Worm (Caenorhabditis elegans) whole organism, early embryonic: ENCODE results near the gene C25G4.3.

Experiments
- aly-1 ChIP-seq: sonication (generic microtip); optimal IDR thresholded peaks from 2 replicates; lab custom pipeline; 2016; ENCODE audit warnings: missing genetic modification characterization, missing compliant biosample characterization
- ama-1 ChIP-seq: fragments of 150-350 bp; optimal IDR thresholded peaks from 2 replicates; lab custom pipeline; 2014
- ceh-13 ChIP-seq: fragments of 200-800 bp; sonication (Bioruptor generic); optimal IDR thresholded peaks from 2 replicates; lab custom pipeline; 2018; ENCODE audit warnings: mild to moderate bottlenecking, missing genetic modification characterization, missing compliant biosample characterization
- flt-1 ChIP-seq: fragments of 200-800 bp; sonication (Bioruptor generic); IDR thresholded peaks from 2 replicates; pipeline ENCODE4 v1.3.6; 2022; ENCODE audit warnings: missing genetic modification characterization, missing compliant biosample characterization
- hmbx-1 ChIP-seq: sonication (generic microtip); optimal IDR thresholded peaks from 2 replicates; lab custom pipeline; 2016; ENCODE audit warnings: mild to moderate bottlenecking, missing genetic modification characterization, missing compliant biosample characterization
- pes-1 ChIP-seq: fragments of 200-800 bp; sonication (Bioruptor generic); IDR thresholded peaks from 2 replicates; pipeline ENCODE4 v1.3.6; 2022; ENCODE audit warnings: missing genetic modification reagents, missing genetic modification characterization, missing compliant biosample characterization
- sea-1 ChIP-seq: fragments of 200-800 bp; sonication (Bioruptor generic); conservative IDR thresholded peaks from 2 replicates; pipeline ENCODE4 v1.3.6; 2022; ENCODE audit warnings: missing genetic modification characterization, missing compliant biosample characterization

DNA sequence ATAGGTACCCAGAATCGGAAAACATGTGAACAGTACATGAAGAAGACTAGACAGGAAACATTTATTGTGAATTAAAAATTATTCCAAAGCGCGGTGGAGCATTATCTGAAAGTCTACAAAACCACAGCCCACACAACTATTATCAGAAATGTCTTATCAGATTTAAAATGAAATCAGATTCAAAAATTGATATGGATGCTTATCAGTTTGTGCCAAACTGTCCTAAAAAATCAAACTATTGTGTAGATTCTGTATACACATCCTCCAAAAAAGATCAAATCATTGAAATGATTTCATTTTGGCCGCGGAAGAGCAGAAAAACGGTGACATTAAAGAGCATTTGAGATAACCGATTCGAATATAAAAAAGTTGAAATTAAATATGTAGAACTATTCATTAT is 10.2 kb downstream of the C25G4.3 start, which contains the start of gene irg-4:
- TF ChIP-seq aly-1 (tag; lab: Kevin White, UChicago) = no peak
- TF ChIP-seq sea-1 (GFP tag; lab: Robert Waterston, UW) = no peak
- TF ChIP-seq ceh-13 (GFP tag; lab: Kevin White, UChicago) = no peak
- TF ChIP-seq hmbx-1 (tag; lab: Kevin White, UChicago) = no peak
- TF ChIP-seq pes-1 (GFP tag; lab: Robert Waterston, UW) = no peak
- TF ChIP-seq ama-1 (lab: Kevin White, UChicago) = no peak
- TF ChIP-seq flt-1 (GFP tag; lab: Robert Waterston, UW) = no peak
